Worm (Caenorhabditis elegans) whole organism, L4 larva: ENCODE data around the gene T04B2.3.
A peak's percentile ranks its signal among the peaks of the same experiment; 100 is the strongest.

ENCODE experiments used
- F26F4.8 ChIP-seq: fragments of 200-800 bp; sonication (Bioruptor generic); conservative IDR thresholded peaks from 2 replicates; pipeline ENCODE4 v1.3.6; 2022; ENCODE audit warnings: missing genetic modification characterization, missing compliant biosample characterization
- F37D6.2 ChIP-seq: sonication (generic microtip); optimal IDR thresholded peaks from 2 replicates; lab custom pipeline; 2016; ENCODE audit warnings: mild to moderate bottlenecking, missing genetic modification characterization, missing compliant biosample characterization
- T26A8.4 ChIP-seq: fragments of 200-800 bp; sonication (Bioruptor generic); IDR thresholded peaks from 2 replicates; pipeline ENCODE4 v1.3.6; 2022; ENCODE audit warnings: missing genetic modification characterization, missing compliant biosample characterization
- Y48G9A.11 ChIP-seq: fragments of 200-800 bp; sonication (Bioruptor generic); IDR thresholded peaks from 2 replicates; pipeline ENCODE4 v1.3.6; 2022; ENCODE audit warnings: missing genetic modification reagents, missing genetic modification characterization, missing compliant biosample characterization
- aha-1 ChIP-seq: fragments of 150-350 bp; peaks from one replicate; lab custom pipeline; 2014; ENCODE audit warnings: missing biosample characterization, missing genetic modification characterization
- aly-2 ChIP-seq: sonication (generic microtip); optimal IDR thresholded peaks from 2 replicates; lab custom pipeline; 2018; ENCODE audit warnings: missing biosample characterization, missing genetic modification characterization
- ama-1 ChIP-seq: fragments of 150-350 bp; optimal IDR thresholded peaks from 2 replicates; lab custom pipeline; 2014; ENCODE audit warnings: inconsistent platforms, mixed read lengths
- arid-1 ChIP-seq: fragments of 200-800 bp; sonication (Bioruptor generic); conservative IDR thresholded peaks from 2 replicates; pipeline ENCODE4 v1.3.6; 2022; ENCODE audit warnings: missing genetic modification reagents, missing genetic modification characterization, missing compliant biosample characterization
- ceh-28 ChIP-seq: fragments of 150-350 bp; optimal IDR thresholded peaks from 2 replicates; lab custom pipeline; 2014; ENCODE audit warnings: missing biosample characterization, missing genetic modification reagents, missing genetic modification characterization
- ctbp-1 ChIP-seq: fragments of 200-800 bp; sonication (Bioruptor generic); IDR thresholded peaks from 2 replicates; pipeline ENCODE4 v1.3.6; 2022; ENCODE audit warnings: missing genetic modification reagents, missing genetic modification characterization, missing compliant biosample characterization
- daf-12 ChIP-seq: fragments of 150-350 bp; optimal IDR thresholded peaks from 2 replicates; lab custom pipeline; 2014; ENCODE audit warnings: missing biosample characterization, missing genetic modification reagents, missing genetic modification characterization
- daf-16 ChIP-seq, 3 experiments: sonication (generic microtip); optimal IDR thresholded peaks; 2 replicates each; lab custom pipeline; 2016 to 2017; ENCODE audit warnings: missing genetic modification characterization in 3 of 3, missing genetic modification reagents in 3 of 3, mild to moderate bottlenecking in 2 of 3, missing compliant biosample characterization in 2 of 3, missing biosample characterization in 1 of 3, moderate library complexity in 1 of 3
- daf-19 ChIP-seq: fragments of 200-800 bp; sonication (Bioruptor generic); conservative IDR thresholded peaks from 2 replicates; pipeline ENCODE4 v1.3.6; 2022; ENCODE audit warnings: missing genetic modification characterization, missing compliant biosample characterization
- daf-8 ChIP-seq: fragments of 200-800 bp; sonication (Bioruptor generic); IDR thresholded peaks from 2 replicates; pipeline ENCODE4 v1.3.6; 2022; ENCODE audit warnings: missing genetic modification characterization, missing compliant biosample characterization
- dpl-1 ChIP-seq: fragments of 150-350 bp; optimal IDR thresholded peaks from 2 replicates; lab custom pipeline; 2014; ENCODE audit warnings: missing biosample characterization, missing genetic modification reagents, missing genetic modification characterization
- duxl-1 ChIP-seq: sonication (generic microtip); optimal IDR thresholded peaks from 2 replicates; lab custom pipeline; 2016; ENCODE audit warnings: mild to moderate bottlenecking, missing genetic modification characterization, moderate library complexity, missing compliant biosample characterization; ENCODE audit not compliant: poor library complexity
- hlh-11 ChIP-seq: fragments of 200-800 bp; sonication (Bioruptor generic); optimal IDR thresholded peaks from 2 replicates; lab custom pipeline; 2018; ENCODE audit warnings: mild to moderate bottlenecking, missing genetic modification characterization, missing compliant biosample characterization
- hmg-1.1 ChIP-seq: fragments of 200-800 bp; sonication (Bioruptor generic); IDR thresholded peaks from 2 replicates; pipeline ENCODE4 v1.3.6; 2022; ENCODE audit warnings: missing genetic modification reagents, missing genetic modification characterization, missing compliant biosample characterization
- lim-7 ChIP-seq: fragments of 200-800 bp; sonication (Bioruptor generic); IDR thresholded peaks from 2 replicates; pipeline ENCODE4 v1.3.6; 2022; ENCODE audit warnings: missing genetic modification characterization, missing compliant biosample characterization
- lin-38 ChIP-seq: fragments of 200-800 bp; sonication (Bioruptor generic); IDR thresholded peaks from 2 replicates; pipeline ENCODE4 v1.3.6; 2022; ENCODE audit warnings: missing genetic modification reagents, missing genetic modification characterization, missing compliant biosample characterization
- lin-39 ChIP-seq: fragments of 150-350 bp; optimal IDR thresholded peaks from 2 replicates; lab custom pipeline; 2014; ENCODE audit warnings: missing biosample characterization, missing genetic modification reagents, missing genetic modification characterization
- lir-3 ChIP-seq: sonication (generic microtip); optimal IDR thresholded peaks from 2 replicates; lab custom pipeline; 2016; ENCODE audit warnings: mild to moderate bottlenecking, missing genetic modification characterization, missing compliant biosample characterization
- lsy-2 ChIP-seq, 2 experiments: fragments of 150-350 bp in 1 of 2; sonication (generic microtip) in 1 of 2; optimal IDR thresholded peaks; 2 replicates each; lab custom pipeline; 2014 to 2017; ENCODE audit warnings: missing biosample characterization in 2 of 2, missing genetic modification characterization in 2 of 2
- madf-5 ChIP-seq, 2 experiments: fragments of 200-800 bp; sonication (Bioruptor generic); IDR thresholded peaks; 2 replicates each; pipeline ENCODE4 v1.3.6; 2022; ENCODE audit warnings: missing compliant biosample characterization in 2 of 2, missing genetic modification characterization in 2 of 2
- madf-9 ChIP-seq: fragments of 200-800 bp; sonication (Bioruptor generic); conservative IDR thresholded peaks from 2 replicates; pipeline ENCODE4 v1.3.6; 2022; ENCODE audit warnings: missing genetic modification reagents, missing genetic modification characterization, missing compliant biosample characterization
- mdl-1 ChIP-seq, 2 experiments: fragments of 150-350 bp in 1 of 2; sonication (generic microtip) in 1 of 2; optimal IDR thresholded peaks; 2 replicates each; lab custom pipeline; 2014 to 2017; ENCODE audit warnings: missing biosample characterization in 2 of 2, missing genetic modification characterization in 2 of 2
- nhr-11 ChIP-seq: fragments of 150-350 bp; optimal IDR thresholded peaks from 2 replicates; lab custom pipeline; 2014; ENCODE audit warnings: missing biosample characterization, missing genetic modification characterization
- nhr-237 ChIP-seq: sonication (generic microtip); optimal IDR thresholded peaks from 2 replicates; lab custom pipeline; 2017; ENCODE audit warnings: missing biosample characterization, missing genetic modification characterization
- nhr-28 ChIP-seq: fragments of 150-350 bp; optimal IDR thresholded peaks from 2 replicates; lab custom pipeline; 2014; ENCODE audit warnings: missing biosample characterization, missing genetic modification characterization
- nhr-41 ChIP-seq: fragments of 200-800 bp; sonication (Bioruptor generic); IDR thresholded peaks from 2 replicates; pipeline ENCODE4 v1.3.6; 2022; ENCODE audit warnings: missing genetic modification reagents, missing genetic modification characterization, missing compliant biosample characterization
- nhr-42 ChIP-seq: fragments of 200-800 bp; sonication (Bioruptor generic); IDR thresholded peaks from 2 replicates; pipeline ENCODE4 v1.3.6; 2022; ENCODE audit warnings: missing genetic modification characterization, missing compliant biosample characterization
- nhr-76 ChIP-seq: fragments of 150-350 bp; optimal IDR thresholded peaks from 2 replicates; lab custom pipeline; 2014; ENCODE audit warnings: missing biosample characterization, missing genetic modification characterization
- nhr-77 ChIP-seq: fragments of 150-350 bp; optimal IDR thresholded peaks from 2 replicates; lab custom pipeline; 2014; ENCODE audit warnings: missing biosample characterization, missing genetic modification characterization
- pha-4 ChIP-seq, 2 experiments: fragments of 150-350 bp in 1 of 2; fragments of 200-800 bp in 1 of 2; sonication (Bioruptor generic) in 1 of 2; IDR thresholded peaks in 1 of 2; optimal IDR thresholded peaks in 1 of 2; 2 replicates each; pipeline versions ENCODE4 v1.3.6 to Lab custom; 2014 to 2022; ENCODE audit warnings: missing genetic modification characterization in 2 of 2, missing genetic modification reagents in 2 of 2, missing biosample characterization in 1 of 2, missing compliant biosample characterization in 1 of 2
- pqm-1 ChIP-seq: sonication (generic microtip); optimal IDR thresholded peaks from 2 replicates; lab custom pipeline; 2017; ENCODE audit warnings: missing biosample characterization, missing genetic modification characterization
- snpc-1.2 ChIP-seq: fragments of 200-800 bp; sonication (Bioruptor generic); IDR thresholded peaks from 2 replicates; pipeline ENCODE4 v1.3.6; 2022; ENCODE audit warnings: missing genetic modification reagents, missing genetic modification characterization, missing compliant biosample characterization
- unc-130 ChIP-seq: sonication (generic microtip); optimal IDR thresholded peaks from 2 replicates; lab custom pipeline; 2016; ENCODE audit warnings: missing genetic modification reagents, missing genetic modification characterization, missing compliant biosample characterization
- unc-39 ChIP-seq: sonication (generic microtip); optimal IDR thresholded peaks from 2 replicates; lab custom pipeline; 2017; ENCODE audit warnings: missing biosample characterization, missing genetic modification characterization
- vab-7 ChIP-seq: fragments of 200-800 bp; sonication (Bioruptor generic); IDR thresholded peaks from 2 replicates; pipeline ENCODE4 v1.3.6; 2022; ENCODE audit warnings: missing genetic modification reagents, missing genetic modification characterization, missing compliant biosample characterization
- zfp-2 ChIP-seq: sonication (generic microtip); optimal IDR thresholded peaks from 2 replicates; lab custom pipeline; 2016; ENCODE audit warnings: mild to moderate bottlenecking, missing genetic modification characterization, missing compliant biosample characterization
- zip-11 ChIP-seq: fragments of 200-800 bp; sonication (Bioruptor generic); IDR thresholded peaks from 2 replicates; pipeline ENCODE4 v1.3.6; 2022; ENCODE audit warnings: missing genetic modification characterization, missing compliant biosample characterization
- zip-2 ChIP-seq: fragments of 150-350 bp; optimal IDR thresholded peaks from 2 replicates; lab custom pipeline; 2014; ENCODE audit warnings: missing biosample characterization, missing genetic modification characterization

The T04B2.3 gene

DNA sequence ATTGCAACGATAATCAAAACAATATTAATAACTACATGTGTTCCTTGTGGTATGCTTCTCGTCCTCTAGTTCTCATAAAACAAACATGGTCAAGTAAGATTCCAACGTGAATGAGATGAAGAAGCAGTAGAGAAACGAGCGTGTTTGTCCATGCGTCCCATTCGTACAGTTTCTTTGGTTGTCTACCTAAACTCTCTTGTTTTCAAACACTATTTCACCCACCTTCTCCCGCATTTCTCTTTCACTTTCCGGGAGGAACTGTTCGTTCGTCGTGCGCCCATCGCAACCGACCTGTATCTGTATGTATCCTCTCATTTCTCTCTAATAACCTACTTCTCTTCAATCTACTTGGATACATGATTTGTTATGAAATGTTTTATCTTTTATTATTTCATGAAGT is 39.5 kb upstream of the T04B2.3 start (continued):
- TF ChIP-seq ctbp-1 (GFP tag; lab: Robert Waterston, UW), result no peak
- no peak for TF ChIP-seq nhr-237
- no peak for TF ChIP-seq lin-38
- TF ChIP-seq lir-3 (tag; lab: Kevin White, UChicago), result no peak
- TF ChIP-seq ceh-28 (tag; lab: Kevin White, UChicago), result no peak
- TF ChIP-seq lsy-2 (tag; optimal IDR thresholded peaks at IDR 0.05; lab: Kevin White, UChicago), result peak in 1 of 2 experiments; percentile 31
- TF ChIP-seq nhr-77, result peak; percentile 5
- TF ChIP-seq snpc-1.2, result no peak
- TF ChIP-seq nhr-76 (tag; lab: Kevin White, UChicago), result no peak
- TF ChIP-seq hlh-11 (tag; lab: Kevin White, UChicago), result peak; percentile 50
- 0 out of 4 replicates have a peak, but pooled peaks of 1 of the 2 experiments have one; percentile 16 for TF ChIP-seq madf-5 (GFP tag; IDR thresholded peaks at IDR 0.05; lab: Robert Waterston, UW)
- no peak for TF ChIP-seq lim-7
- TF ChIP-seq unc-130, result no peak
- TF ChIP-seq nhr-41 (GFP tag; lab: Robert Waterston, UW), result no peak
- no peak for TF ChIP-seq madf-9 (GFP tag; lab: Robert Waterston, UW)
- no peak for TF ChIP-seq zfp-2 (tag; lab: Kevin White, UChicago)
- TF ChIP-seq nhr-11 (tag; lab: Kevin White, UChicago), result no peak
- TF ChIP-seq daf-16 (GFP tag; optimal IDR thresholded peaks at IDR 0.05; lab: Kevin White, UChicago), result no peak
- TF ChIP-seq daf-16 (tag; optimal IDR thresholded peaks at IDR 0.05; lab: Kevin White, UChicago), result peak; percentile 20

DNA sequence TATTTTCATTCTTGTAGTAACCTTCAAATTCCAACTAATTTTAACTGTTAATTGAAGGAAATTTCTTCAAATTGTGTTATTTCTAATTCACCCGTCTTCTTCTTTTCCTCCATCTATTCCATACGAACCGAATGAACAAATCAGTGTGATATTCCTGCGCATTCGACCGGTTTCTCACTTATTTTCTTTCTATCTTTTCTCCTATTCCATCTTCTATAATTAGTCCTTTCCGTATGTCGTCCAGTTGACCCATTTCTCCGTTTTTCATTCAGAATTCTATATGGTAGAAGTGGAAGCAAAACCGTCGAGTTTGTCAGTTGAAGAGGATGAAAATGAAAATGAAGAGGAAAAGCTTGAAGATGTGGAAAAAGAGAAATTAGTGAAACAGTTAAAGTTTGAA is 37.7 kb upstream of the T04B2.3 start, which contains the start of gene magu-4:
TSS of gene magu-4 (plus strand) at position 218 of the 400 bp plus-strand sequence.
- peak; percentile 60 for TF ChIP-seq aha-1 (tag; lab: Kevin White, UChicago)
- no peak for TF ChIP-seq pqm-1
- no peak for TF ChIP-seq aly-2 (tag; lab: Kevin White, UChicago)
- TF ChIP-seq, all 104 proteins: peak for 1

DNA sequence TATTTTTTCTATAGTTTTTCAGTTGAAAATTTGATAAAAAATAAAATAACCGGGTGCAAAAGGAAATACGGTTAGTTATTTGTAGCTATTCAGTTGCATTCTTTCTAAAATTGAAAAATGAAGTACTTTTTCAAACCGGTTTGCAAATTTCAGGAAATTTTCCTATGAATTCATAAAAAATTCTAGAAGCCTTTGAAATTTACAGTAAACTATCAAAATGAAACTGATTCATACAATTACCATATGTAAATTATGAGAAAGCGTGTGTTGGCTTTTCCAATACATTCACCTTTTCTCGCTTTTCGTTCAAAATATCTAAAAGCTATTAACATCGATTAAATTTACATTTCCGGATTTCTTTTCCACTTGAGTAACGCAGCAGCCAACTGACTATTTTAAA is 30.2 kb upstream of the T04B2.3 start, which contains the start of gene ent-7:
TSS of gene ent-7 (plus strand) at position 301 of the 400 bp plus-strand sequence.
- no peak for TF ChIP-seq unc-39 (tag; lab: Kevin White, UChicago)
- TF ChIP-seq mdl-1 (tag; optimal IDR thresholded peaks at IDR 0.05; lab: Kevin White, UChicago), result no peak
- TF ChIP-seq nhr-41 (GFP tag; lab: Robert Waterston, UW), result no peak
- TF ChIP-seq nhr-11 (tag; lab: Kevin White, UChicago), result no peak
- no peak for TF ChIP-seq zip-2 (tag; lab: Kevin White, UChicago)
- TF ChIP-seq pha-4 (GFP tag; IDR thresholded peaks at IDR 0.05; lab: Robert Waterston, UW), result no peak
- no peak for TF ChIP-seq pha-4 (tag; optimal IDR thresholded peaks at IDR 0.05; lab: Kevin White, UChicago)
- no peak for TF ChIP-seq nhr-77
- no peak for TF ChIP-seq ama-1 (lab: Kevin White, UChicago)
- TF ChIP-seq daf-19 (GFP tag; lab: Robert Waterston, UW), result no peak
- no peak for TF ChIP-seq arid-1 (GFP tag; lab: Robert Waterston, UW)
- TF ChIP-seq nhr-42 (GFP tag; lab: Robert Waterston, UW), result no peak
- no peak for TF ChIP-seq lin-39
- no peak for TF ChIP-seq F26F4.8

DNA sequence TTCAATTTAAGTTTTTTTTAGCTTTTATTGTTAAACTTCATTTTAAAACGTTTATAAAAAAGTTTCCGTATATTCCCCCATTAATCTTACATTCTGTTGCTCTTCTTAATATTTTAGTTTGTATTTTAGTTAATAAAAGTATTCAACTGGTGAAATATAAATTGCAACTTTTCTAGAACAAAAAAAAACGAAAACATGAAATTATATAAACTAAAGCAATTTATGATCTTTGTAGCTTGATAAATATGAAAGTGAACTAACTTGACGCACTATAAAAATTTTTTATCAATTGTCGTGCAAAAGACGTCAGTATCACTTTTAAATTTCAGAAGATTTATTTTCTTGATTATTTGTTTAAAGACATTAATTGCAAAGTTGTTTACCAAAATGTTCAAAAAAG is 29.6 kb upstream of the T04B2.3 start, which contains the start of gene F44D12.2:
TSS of gene F44D12.2 (minus strand) at position 101 of the 400 bp plus-strand sequence.
- TF ChIP-seq daf-16 (GFP tag; optimal IDR thresholded peaks at IDR 0.05; lab: Kevin White, UChicago) (no peak), daf-16 (tag; optimal IDR thresholded peaks at IDR 0.05; lab: Kevin White, UChicago) (peak; percentile 37), duxl-1 (tag; lab: Kevin White, UChicago) (no peak), daf-12 (tag; lab: Kevin White, UChicago) (no peak), snpc-1.2 (no peak), Y48G9A.11 (GFP tag; lab: Robert Waterston, UW) (no peak), vab-7 (GFP tag; lab: Robert Waterston, UW) (no peak), hmg-1.1 (GFP tag; lab: Robert Waterston, UW) (no peak), pha-4 (GFP tag; IDR thresholded peaks at IDR 0.05; lab: Robert Waterston, UW) (no peak), pha-4 (tag; optimal IDR thresholded peaks at IDR 0.05; lab: Kevin White, UChicago) (no peak), F37D6.2 (no peak), dpl-1 (GFP tag; lab: Kevin White, UChicago) (no peak), daf-8 (GFP tag; lab: Robert Waterston, UW) (no peak), nhr-11 (tag; lab: Kevin White, UChicago) (no peak), zip-11 (GFP tag; lab: Robert Waterston, UW) (no peak), aha-1 (tag; lab: Kevin White, UChicago) (peak; percentile 6), T26A8.4 (GFP tag; lab: Robert Waterston, UW) (no peak), nhr-28 (tag; lab: Kevin White, UChicago) (peak; percentile 76)
- TF ChIP-seq, all 104 proteins: peak for 3
